Fruit fly (Drosophila melanogaster) whole organism, embryonic: ENCODE data around the gene Tmc.
A peak's percentile ranks its signal among the peaks of the same experiment; 100 is the strongest.

Source experiments
- Ada2b ChIP-seq: fragments of 200-800 bp; sonication (Bioruptor generic); IDR thresholded peaks from 2 replicates; pipeline ENCODE4 v1.3.6; 2022; ENCODE audit warnings: missing biosample characterization, missing genetic modification characterization
- Adf1 ChIP-seq: fragments of 200-800 bp; sonication (Bioruptor generic); IDR thresholded peaks from 2 replicates; pipeline ENCODE4 v1.3.6; 2022; ENCODE audit warnings: missing biosample characterization, missing genetic modification characterization
- Atf3 ChIP-seq: fragments of 200-800 bp; sonication (Bioruptor generic); optimal IDR thresholded peaks from 3 replicates; lab custom pipeline; 2016; ENCODE audit warnings: missing biosample characterization, missing genetic modification characterization
- BtbVII ChIP-seq: fragments of 200-800 bp; sonication (Bioruptor generic); optimal IDR thresholded peaks from 3 replicates; lab custom pipeline; 2017; ENCODE audit warnings: missing biosample characterization, mild to moderate bottlenecking, missing genetic modification characterization
- CG11398 ChIP-seq: fragments of 200-800 bp; sonication (Bioruptor generic); optimal IDR thresholded peaks from 2 replicates; lab custom pipeline; 2016; ENCODE audit warnings: missing biosample characterization, missing genetic modification characterization
- CG11456 ChIP-seq: fragments of 200-800 bp; sonication (Bioruptor generic); IDR thresholded peaks from 3 replicates; pipeline ENCODE4 v1.3.6; 2022; ENCODE audit warnings: missing biosample characterization, missing genetic modification characterization
- CG12236 ChIP-seq: fragments of 200-800 bp; sonication (Bioruptor generic); optimal IDR thresholded peaks from 2 replicates; lab custom pipeline; 2016; ENCODE audit warnings: missing biosample characterization, missing genetic modification characterization
- CG12391 ChIP-seq: fragments of 200-800 bp; sonication (Bioruptor generic); optimal IDR thresholded peaks from 3 replicates; lab custom pipeline; 2018; ENCODE audit warnings: missing biosample characterization, mild to moderate bottlenecking, missing genetic modification characterization, moderate library complexity
- CG14014 ChIP-seq: fragments of 200-800 bp; sonication (Bioruptor generic); IDR thresholded peaks from 2 replicates; pipeline ENCODE4 v1.3.6; 2022; ENCODE audit warnings: missing biosample characterization, missing genetic modification characterization
- CG14860 ChIP-seq: fragments of 200-800 bp; sonication (Bioruptor generic); IDR thresholded peaks from 3 replicates; pipeline ENCODE4 v1.3.6; 2022; ENCODE audit warnings: missing biosample characterization, missing genetic modification characterization; ENCODE audit not compliant: partially characterized antibody
- CG14965 ChIP-seq: fragments of 200-800 bp; sonication (Bioruptor generic); optimal IDR thresholded peaks from 2 replicates; lab custom pipeline; 2016; ENCODE audit warnings: missing biosample characterization, missing genetic modification characterization, borderline replicate concordance
- CG1529 ChIP-seq: fragments of 200-800 bp; sonication (Bioruptor generic); optimal IDR thresholded peaks from 3 replicates; lab custom pipeline; 2018; ENCODE audit warnings: missing biosample characterization, missing genetic modification characterization
- CG16863 ChIP-seq: fragments of 200-800 bp; sonication (Bioruptor generic); optimal IDR thresholded peaks from 3 replicates; lab custom pipeline; 2016; ENCODE audit warnings: missing biosample characterization, missing genetic modification characterization
- CG17568 ChIP-seq: fragments of 200-800 bp; sonication (Bioruptor generic); optimal IDR thresholded peaks from 2 replicates; lab custom pipeline; 2018; ENCODE audit warnings: missing biosample characterization, mild to moderate bottlenecking, missing genetic modification characterization, moderate library complexity
- CG17612 ChIP-seq: fragments of 200-800 bp; sonication (Bioruptor generic); IDR thresholded peaks from 2 replicates; pipeline ENCODE4 v1.3.6; 2022; ENCODE audit warnings: missing biosample characterization, missing genetic modification characterization
- CG17829 ChIP-seq: fragments of 200-800 bp; optimal IDR thresholded peaks from 2 replicates; lab custom pipeline; 2019; ENCODE audit warnings: missing biosample characterization, mild to moderate bottlenecking, missing genetic modification characterization, moderate library complexity
- CG3163 ChIP-seq: fragments of 200-800 bp; sonication (Bioruptor generic); optimal IDR thresholded peaks from 3 replicates; lab custom pipeline; 2016; ENCODE audit warnings: missing biosample characterization, missing genetic modification characterization
- CG32772 ChIP-seq: fragments of 200-800 bp; sonication (Bioruptor generic); IDR thresholded peaks from 2 replicates; pipeline ENCODE4 v1.3.6; 2022; ENCODE audit warnings: missing biosample characterization, missing genetic modification characterization
- CG7987 ChIP-seq: fragments of 200-800 bp; sonication (Bioruptor generic); optimal IDR thresholded peaks from 2 replicates; lab custom pipeline; 2018; ENCODE audit warnings: missing biosample characterization, mild to moderate bottlenecking, missing genetic modification characterization, moderate library complexity
- CG8089 ChIP-seq: fragments of 200-800 bp; sonication (Bioruptor generic); optimal IDR thresholded peaks from 3 replicates; lab custom pipeline; 2016; ENCODE audit warnings: missing biosample characterization, missing genetic modification characterization
- CG8478 ChIP-seq: fragments of >200 bp; optimal IDR thresholded peaks from 2 replicates; lab custom pipeline; 2018
- CG8765 ChIP-seq: fragments of 200-800 bp; sonication (Bioruptor generic); IDR thresholded peaks from 2 replicates; pipeline ENCODE4 v1.3.6; 2022; ENCODE audit warnings: missing biosample characterization, missing genetic modification characterization
- CG8944 ChIP-seq: fragments of 200-800 bp; sonication (Bioruptor generic); optimal IDR thresholded peaks from 3 replicates; lab custom pipeline; 2016; ENCODE audit warnings: missing biosample characterization, missing genetic modification characterization
- CG9609 ChIP-seq: fragments of 200-800 bp; sonication (Bioruptor generic); optimal IDR thresholded peaks from 3 replicates; lab custom pipeline; 2016; ENCODE audit warnings: missing biosample characterization, missing genetic modification characterization
- CHES-1-like ChIP-seq: fragments of 200-800 bp; sonication (Bioruptor generic); optimal IDR thresholded peaks from 2 replicates; lab custom pipeline; 2016; ENCODE audit warnings: missing biosample characterization, missing genetic modification characterization
- CTCF ChIP-seq: fragments of 200-800 bp; sonication (Bioruptor generic); optimal IDR thresholded peaks from 2 replicates; lab custom pipeline; 2017; ENCODE audit warnings: missing biosample characterization, mild to moderate bottlenecking, missing genetic modification characterization, moderate library complexity
- Chrac-16 ChIP-seq: fragments of 200-800 bp; sonication (Bioruptor generic); optimal IDR thresholded peaks from 3 replicates; lab custom pipeline; 2016; ENCODE audit warnings: missing biosample characterization, missing genetic modification characterization
- CkIIα-i1 ChIP-seq: fragments of 200-800 bp; sonication (Bioruptor generic); IDR thresholded peaks from 2 replicates; pipeline ENCODE4 v1.3.6; 2022; ENCODE audit warnings: missing biosample characterization, missing genetic modification characterization
- D19A ChIP-seq: fragments of 200-800 bp; optimal IDR thresholded peaks from 3 replicates; lab custom pipeline; 2019; ENCODE audit warnings: missing biosample characterization, mild to moderate bottlenecking, missing genetic modification characterization, moderate library complexity
- Dek ChIP-seq: fragments of 200-800 bp; sonication (Bioruptor generic); optimal IDR thresholded peaks from 3 replicates; lab custom pipeline; 2019; ENCODE audit warnings: missing biosample characterization, mild to moderate bottlenecking, missing genetic modification characterization, moderate library complexity
- Fer1 ChIP-seq: fragments of 200-800 bp; sonication (Bioruptor generic); optimal IDR thresholded peaks from 2 replicates; lab custom pipeline; 2017; ENCODE audit warnings: missing biosample characterization, mild to moderate bottlenecking, missing genetic modification characterization
- Hand ChIP-seq: fragments of 200-800 bp; sonication (Bioruptor generic); optimal IDR thresholded peaks from 2 replicates; lab custom pipeline; 2017; ENCODE audit warnings: mild to moderate bottlenecking, missing biosample characterization, missing genetic modification reagents, missing genetic modification characterization
- HmgZ ChIP-seq: fragments of 200-800 bp; sonication (Bioruptor generic); optimal IDR thresholded peaks from 2 replicates; lab custom pipeline; 2018; ENCODE audit warnings: missing biosample characterization, mild to moderate bottlenecking, missing genetic modification characterization
- Lhr ChIP-seq: fragments of 200-800 bp; sonication (Bioruptor generic); optimal IDR thresholded peaks from 3 replicates; lab custom pipeline; 2017; ENCODE audit warnings: mild to moderate bottlenecking, missing biosample characterization, missing genetic modification reagents, missing genetic modification characterization
- MESR4 ChIP-seq: fragments of 200-800 bp; sonication (Bioruptor generic); optimal IDR thresholded peaks from 2 replicates; lab custom pipeline; 2018; ENCODE audit warnings: missing biosample characterization, mild to moderate bottlenecking, missing genetic modification characterization, moderate library complexity
- Mad ChIP-seq: fragments of 200-800 bp; sonication (Bioruptor generic); optimal IDR thresholded peaks from 2 replicates; lab custom pipeline; 2016; ENCODE audit warnings: missing biosample characterization, missing genetic modification characterization
- Ptx1 ChIP-seq: fragments of 200-800 bp; sonication (Bioruptor generic); IDR thresholded peaks from 2 replicates; pipeline ENCODE4 v1.3.6; 2022; ENCODE audit warnings: missing biosample characterization, missing genetic modification characterization
- ab ChIP-seq: fragments of 200-800 bp; sonication (Bioruptor generic); optimal IDR thresholded peaks from 2 replicates; lab custom pipeline; 2016; ENCODE audit warnings: missing biosample characterization, missing genetic modification characterization
- caup ChIP-seq: fragments of 200-800 bp; sonication (Bioruptor generic); optimal IDR thresholded peaks from 3 replicates; lab custom pipeline; 2017; ENCODE audit warnings: missing biosample characterization, mild to moderate bottlenecking, missing genetic modification characterization, moderate library complexity; ENCODE audit not compliant: severe bottlenecking
- ci ChIP-seq: fragments of 200-800 bp; sonication (Bioruptor generic); IDR thresholded peaks from 3 replicates; pipeline ENCODE4 v1.3.6; 2022; ENCODE audit warnings: missing biosample characterization, missing genetic modification characterization
- cwo ChIP-seq: fragments of 200-800 bp; sonication (Bioruptor generic); optimal IDR thresholded peaks from 3 replicates; lab custom pipeline; 2017; ENCODE audit warnings: missing biosample characterization, missing genetic modification characterization, mild to moderate bottlenecking, moderate library complexity, missing genetic modification reagents
- dysf ChIP-seq: fragments of 200-800 bp; sonication (Bioruptor generic); IDR thresholded peaks from 3 replicates; pipeline ENCODE4 v1.3.6; 2022; ENCODE audit warnings: missing biosample characterization, missing genetic modification characterization
- eve ChIP-seq, 2 experiments: fragments of >200 bp; optimal IDR thresholded peaks; 2 replicates each; lab custom pipeline; 2017; ENCODE audit warnings: missing biosample characterization in 2 of 2, missing genetic modification characterization in 2 of 2
- gce ChIP-seq: fragments of 200-800 bp; sonication (Bioruptor generic); IDR thresholded peaks from 3 replicates; pipeline ENCODE4 v1.3.6; 2022; ENCODE audit warnings: missing biosample characterization, missing genetic modification characterization
- gsb-n ChIP-seq: fragments of 200-800 bp; sonication (Bioruptor generic); optimal IDR thresholded peaks from 3 replicates; lab custom pipeline; 2018; ENCODE audit warnings: missing biosample characterization, mild to moderate bottlenecking, missing genetic modification characterization
- insv ChIP-seq, 2 experiments: fragments of 200-800 bp; sonication (Bioruptor generic); optimal IDR thresholded peaks; 3 replicates each; lab custom pipeline; 2016 to 2018; ENCODE audit warnings: missing biosample characterization in 2 of 2, missing genetic modification characterization in 2 of 2
- kay ChIP-seq: fragments of 200-800 bp; sonication (Bioruptor generic); optimal IDR thresholded peaks from 2 replicates; lab custom pipeline; 2016; ENCODE audit warnings: missing biosample characterization, missing genetic modification characterization
- luna ChIP-seq: fragments of 200-800 bp; sonication (Bioruptor generic); optimal IDR thresholded peaks from 2 replicates; lab custom pipeline; 2016; ENCODE audit warnings: missing biosample characterization, missing genetic modification characterization
- pnt ChIP-seq: fragments of 200-800 bp; sonication (Bioruptor generic); optimal IDR thresholded peaks from 3 replicates; lab custom pipeline; 2016; ENCODE audit warnings: missing biosample characterization, missing genetic modification characterization
- sens-2 ChIP-seq: fragments of 200-800 bp; sonication (Bioruptor generic); IDR thresholded peaks from 2 replicates; pipeline ENCODE4 v1.3.6; 2022; ENCODE audit warnings: missing biosample characterization, missing genetic modification characterization
- vvl ChIP-seq: fragments of 200-800 bp; sonication (Bioruptor generic); IDR thresholded peaks from 2 replicates; pipeline ENCODE4 v1.3.6; 2022; ENCODE audit warnings: missing biosample characterization, missing genetic modification characterization

The Tmc gene

dm6 chr3L:9614589-9615442 is 17.3 kb downstream of the Tmc start, which contains the start of gene LanB2 (continued):
- no peak for TF ChIP-seq ab (GFP tag; lab: Kevin White, UChicago)
- TF ChIP-seq CG17829 (tag; lab: Kevin White, UChicago) = peak; percentile 37
- peak; percentile 16 for TF ChIP-seq CG7987
- TF ChIP-seq Ptx1 (GFP tag; lab: Robert Waterston, UW) = no peak
- TF ChIP-seq insv (GFP tag; optimal IDR thresholded peaks at IDR 0.05; lab: Kevin White, UChicago) = peak in 1 of 2 experiments; percentile 87
- TF ChIP-seq CTCF (GFP tag; lab: Kevin White, UChicago) = no peak
- no peak for TF ChIP-seq Lhr (GFP tag; lab: Kevin White, UChicago)
- TF ChIP-seq CG14860 (GFP tag; lab: Robert Waterston, UW) = no peak
- TF ChIP-seq gce (GFP tag; lab: Robert Waterston, UW) = no peak
- TF ChIP-seq CG8765 (GFP tag; lab: Robert Waterston, UW) = no peak
- peak; percentile 52; the same call in 1 of the 3 replicates for TF ChIP-seq ci (GFP tag; lab: Robert Waterston, UW)
- no peak for TF ChIP-seq CG16863 (GFP tag; lab: Kevin White, UChicago)
- peak; percentile 21 for TF ChIP-seq CG11398 (GFP tag; lab: Kevin White, UChicago)
- TF ChIP-seq Dek (tag; lab: Kevin White, UChicago) = no peak
- no peak for TF ChIP-seq pnt
- 0 out of 2 replicates have a peak, but pooled peaks have one; percentile 18 for TF ChIP-seq CG14014 (GFP tag; lab: Robert Waterston, UW)
- no peak for TF ChIP-seq CG12236 (GFP tag; lab: Kevin White, UChicago)
- TF ChIP-seq D19A (tag; lab: Kevin White, UChicago) = no peak
- TF ChIP-seq sens-2 (GFP tag; lab: Robert Waterston, UW) = no peak
- 0 out of 2 replicates have a peak, but pooled peaks have one; percentile 29 for TF ChIP-seq vvl (GFP tag; lab: Robert Waterston, UW)
- no peak for TF ChIP-seq Mad (GFP tag; lab: Kevin White, UChicago)
- peak; percentile 45 for TF ChIP-seq Hand
- TF ChIP-seq luna (GFP tag; lab: Kevin White, UChicago) = no peak
- no peak for TF ChIP-seq CG9609 (GFP tag; lab: Kevin White, UChicago)
- no peak for TF ChIP-seq Chrac-16 (GFP tag; lab: Kevin White, UChicago)
- TF ChIP-seq CG1529 = no peak
- TF ChIP-seq CG8089 (GFP tag; lab: Kevin White, UChicago) = no peak
- no peak for TF ChIP-seq eve (GFP tag; optimal IDR thresholded peaks at IDR 0.05; lab: Kevin White, UChicago)
- no peak for TF ChIP-seq HmgZ
- no peak; the same call in 1 of the 2 replicates for TF ChIP-seq Adf1 (GFP tag; lab: Robert Waterston, UW)
- TF ChIP-seq CG3163 = no peak
- TF ChIP-seq gsb-n = no peak
- no peak for TF ChIP-seq cwo (GFP tag; lab: Kevin White, UChicago)
- TF ChIP-seq Fer1 (GFP tag; lab: Kevin White, UChicago) = peak; percentile 44
- no peak for TF ChIP-seq CG17612 (GFP tag; lab: Robert Waterston, UW)
- TF ChIP-seq dysf (GFP tag; lab: Robert Waterston, UW) = no peak
- no peak for TF ChIP-seq CG32772 (GFP tag; lab: Robert Waterston, UW)
- no peak for TF ChIP-seq Atf3 (GFP tag; lab: Kevin White, UChicago)
- TF ChIP-seq CG14965 (GFP tag; lab: Kevin White, UChicago) = no peak
- peak; percentile 47 for TF ChIP-seq BtbVII (GFP tag; lab: Kevin White, UChicago)
- TF ChIP-seq CHES-1-like (GFP tag; lab: Kevin White, UChicago) = no peak
- TF ChIP-seq CG17568 (GFP tag; lab: Kevin White, UChicago) = no peak
- no peak for TF ChIP-seq CG11456 (GFP tag; lab: Robert Waterston, UW)
- peak; percentile 2 for TF ChIP-seq MESR4 (GFP tag; lab: Kevin White, UChicago)
- no peak for TF ChIP-seq CG12391
- no peak for TF ChIP-seq CG8944 (GFP tag; lab: Kevin White, UChicago)
- TF ChIP-seq CkIIα-i1 (GFP tag; lab: Robert Waterston, UW) = no peak
- TF ChIP-seq CG8478 (lab: Kevin White, UChicago) = no peak
- TF ChIP-seq Ada2b (GFP tag; lab: Robert Waterston, UW) = no peak
- TF ChIP-seq kay (GFP tag; lab: Kevin White, UChicago) = no peak
- TF ChIP-seq caup = peak; percentile 28
